Worm (Caenorhabditis elegans) whole organism, L1 larva: ENCODE results near the gene glb-1.

ENCODE experiments used
- ceh-8 ChIP-seq: fragments of 200-800 bp; sonication (Bioruptor generic); optimal IDR thresholded peaks from 2 replicates; lab custom pipeline; 2018; ENCODE audit warnings: mild to moderate bottlenecking, missing genetic modification characterization, moderate library complexity, missing compliant biosample characterization
- ets-5 ChIP-seq: fragments of 200-800 bp; sonication (Bioruptor generic); IDR thresholded peaks from 2 replicates; pipeline ENCODE4 v1.3.6; 2022; ENCODE audit warnings: missing genetic modification characterization, missing compliant biosample characterization
- fos-1 ChIP-seq: fragments of 150-350 bp; optimal IDR thresholded peaks from 2 replicates; lab custom pipeline; 2014; ENCODE audit warnings: missing biosample characterization, missing genetic modification characterization
- irx-1 ChIP-seq: sonication (generic microtip); optimal IDR thresholded peaks from 2 replicates; lab custom pipeline; 2016; ENCODE audit warnings: missing genetic modification characterization, missing compliant biosample characterization
- nhr-28 ChIP-seq: fragments of 150-350 bp; optimal IDR thresholded peaks from 2 replicates; lab custom pipeline; 2014; ENCODE audit warnings: missing biosample characterization, missing genetic modification characterization
- pax-3 ChIP-seq: fragments of 200-800 bp; sonication (Bioruptor generic); optimal IDR thresholded peaks from 2 replicates; lab custom pipeline; 2018; ENCODE audit warnings: mild to moderate bottlenecking, missing genetic modification characterization, moderate library complexity, missing compliant biosample characterization
- tbx-2 ChIP-seq: sonication (generic microtip); optimal IDR thresholded peaks from 2 replicates; lab custom pipeline; 2016; ENCODE audit warnings: missing genetic modification characterization, missing compliant biosample characterization
- xbp-1 ChIP-seq: sonication (generic microtip); optimal IDR thresholded peaks from 2 replicates; lab custom pipeline; 2016; ENCODE audit warnings: missing genetic modification characterization, missing compliant biosample characterization
- ztf-11 ChIP-seq, 2 experiments: sonication (generic microtip); optimal IDR thresholded peaks; 2 replicates each; lab custom pipeline; 2016 to 2017; ENCODE audit warnings: missing genetic modification characterization in 2 of 2, missing biosample characterization in 1 of 2, missing compliant biosample characterization in 1 of 2

- TF ChIP-seq ets-5 (GFP tag; lab: Robert Waterston, UW), result no peak
- TF ChIP-seq fos-1 (tag; lab: Kevin White, UChicago), result no peak
- TF ChIP-seq ztf-11 (tag; optimal IDR thresholded peaks at IDR 0.05; lab: Kevin White, UChicago), result no peak
- no peak for TF ChIP-seq pax-3 (tag; lab: Kevin White, UChicago)
- TF ChIP-seq ceh-8 (GFP tag; lab: Kevin White, UChicago), result no peak
- TF ChIP-seq nhr-28, result no peak
- TF ChIP-seq xbp-1 (tag; lab: Kevin White, UChicago), result no peak
- no peak for TF ChIP-seq irx-1 (tag; lab: Kevin White, UChicago)
- no peak for TF ChIP-seq tbx-2
Observed at ce11 chrIII:8882333-8882732, 40.8 kb downstream of the glb-1 start.
